Fruit fly (Drosophila melanogaster) whole organism: Measurements from ENCODE around the gene CG4502.

Experiments
- CG8478 ChIP-seq: fragments of >200 bp; optimal IDR thresholded peaks from 2 replicates; lab custom pipeline; 2018; ENCODE audit warnings: inconsistent platforms
- EcR ChIP-seq, 2 experiments: fragments of >200 bp; optimal IDR thresholded peaks; 2 replicates each; lab custom pipeline; 2017; ENCODE audit warnings: missing biosample characterization in 2 of 2, missing genetic modification characterization in 2 of 2, missing genetic modification reagents in 2 of 2
- pan ChIP-seq: fragments of >200 bp; optimal IDR thresholded peaks from 2 replicates; lab custom pipeline; 2017
- psq ChIP-seq: fragments of >200 bp; optimal IDR thresholded peaks from 2 replicates; lab custom pipeline; 2017
- usp ChIP-seq: fragments of >200 bp; optimal IDR thresholded peaks from 2 replicates; lab custom pipeline; 2017; ENCODE audit warnings: missing biosample characterization, missing genetic modification characterization, mixed read lengths

DNA sequence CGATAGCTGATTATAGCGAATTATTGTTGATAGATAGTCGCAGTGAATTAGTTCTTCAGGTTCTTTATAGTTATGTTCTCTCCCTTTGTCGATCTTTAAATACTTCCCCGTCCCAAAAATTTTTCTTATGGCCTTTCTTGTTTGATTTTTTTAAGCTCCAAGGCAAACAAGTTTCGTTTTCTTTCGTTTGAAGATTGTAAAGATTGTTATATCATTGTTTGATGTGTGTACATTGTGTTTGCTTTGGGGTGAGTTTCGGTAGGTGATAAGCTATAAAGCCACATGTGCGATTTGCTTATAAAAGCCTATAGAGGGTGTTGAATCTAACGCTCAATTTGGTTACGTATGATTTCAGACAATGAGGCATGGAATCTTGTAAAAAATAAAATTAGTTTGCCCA lies 45.3 kb downstream of the CG4502 start:
- TF ChIP-seq psq (lab: Kevin White, UChicago): no peak
- no peak for TF ChIP-seq pan
- no peak for TF ChIP-seq CG8478
- no peak for TF ChIP-seq usp (GFP tag; lab: Kevin White, UChicago)
- no peak for TF ChIP-seq EcR (GFP tag; optimal IDR thresholded peaks at IDR 0.05; lab: Kevin White, UChicago)
